Worm (Caenorhabditis elegans) whole organism, L1 larva: ENCODE results near the gene W03F8.4.
A peak's percentile ranks its signal among the peaks of the same experiment; 100 is the strongest.

Experiments used
- C16A3.4 ChIP-seq: fragments of 150-350 bp; optimal IDR thresholded peaks from 2 replicates; lab custom pipeline; 2014; ENCODE audit warnings: missing biosample characterization, missing genetic modification characterization
- ama-1 ChIP-seq: fragments of 150-350 bp; optimal IDR thresholded peaks from 2 replicates; lab custom pipeline; 2014
- blmp-1 ChIP-seq: fragments of 150-350 bp; optimal IDR thresholded peaks from 2 replicates; lab custom pipeline; 2014; ENCODE audit warnings: missing biosample characterization, missing genetic modification characterization
- ceh-63 ChIP-seq: fragments of 200-800 bp; sonication (Bioruptor generic); optimal IDR thresholded peaks from 2 replicates; lab custom pipeline; 2018; ENCODE audit warnings: mild to moderate bottlenecking, missing genetic modification characterization, missing compliant biosample characterization
- ceh-88 ChIP-seq: fragments of 200-800 bp; sonication (Bioruptor generic); IDR thresholded peaks from 2 replicates; pipeline ENCODE4 v1.3.6; 2022; ENCODE audit warnings: missing genetic modification characterization, missing compliant biosample characterization
- dpl-1 ChIP-seq, 3 experiments: fragments of 150-350 bp in 2 of 3; sonication (generic microtip) in 1 of 3; optimal IDR thresholded peaks; 2 replicates each; lab custom pipeline; 2014 to 2017; ENCODE audit warnings: missing biosample characterization in 3 of 3, missing genetic modification characterization in 3 of 3, missing genetic modification reagents in 3 of 3
- dsc-1 ChIP-seq: sonication (generic microtip); optimal IDR thresholded peaks from 2 replicates; lab custom pipeline; 2016; ENCODE audit warnings: mild to moderate bottlenecking, missing genetic modification characterization, missing compliant biosample characterization
- egl-27 ChIP-seq, 2 experiments: fragments of 150-350 bp in 1 of 2; sonication (generic microtip); optimal IDR thresholded peaks; 3 replicates each; lab custom pipeline; 2017 to 2018; ENCODE audit warnings: missing biosample characterization in 2 of 2, missing genetic modification characterization in 2 of 2, missing genetic modification reagents in 2 of 2
- ets-5 ChIP-seq: fragments of 200-800 bp; sonication (Bioruptor generic); IDR thresholded peaks from 2 replicates; pipeline ENCODE4 v1.3.6; 2022; ENCODE audit warnings: missing genetic modification characterization, missing compliant biosample characterization
- fkh-10 ChIP-seq: sonication (generic microtip); optimal IDR thresholded peaks from 2 replicates; lab custom pipeline; 2017; ENCODE audit warnings: missing biosample characterization, missing genetic modification reagents, missing genetic modification characterization
- fkh-4 ChIP-seq: sonication (generic microtip); optimal IDR thresholded peaks from 2 replicates; lab custom pipeline; 2016; ENCODE audit warnings: missing compliant biosample characterization, missing genetic modification characterization, borderline replicate concordance
- fkh-8 ChIP-seq: sonication (generic microtip); optimal IDR thresholded peaks from 2 replicates; lab custom pipeline; 2016; ENCODE audit warnings: mild to moderate bottlenecking, missing genetic modification characterization, missing compliant biosample characterization
- grh-1 ChIP-seq: fragments of 200-800 bp; sonication (Bioruptor generic); IDR thresholded peaks from 2 replicates; pipeline ENCODE4 v1.3.6; 2022; ENCODE audit warnings: missing genetic modification reagents, missing genetic modification characterization, missing compliant biosample characterization
- hlh-17 ChIP-seq: fragments of 200-800 bp; sonication (Bioruptor generic); optimal IDR thresholded peaks from 2 replicates; lab custom pipeline; 2018; ENCODE audit warnings: missing genetic modification characterization, mild to moderate bottlenecking, missing compliant biosample characterization, moderate library complexity, borderline replicate concordance
- hlh-4 ChIP-seq: sonication (generic microtip); optimal IDR thresholded peaks from 2 replicates; lab custom pipeline; 2016; ENCODE audit warnings: mild to moderate bottlenecking, missing genetic modification characterization, missing compliant biosample characterization
- hpl-2 ChIP-seq: fragments of 150-350 bp; optimal IDR thresholded peaks from 2 replicates; lab custom pipeline; 2014; ENCODE audit warnings: missing biosample characterization, missing genetic modification reagents, missing genetic modification characterization
- lin-35 ChIP-seq, 2 experiments: fragments of 150-350 bp; optimal IDR thresholded peaks; 2 replicates each; lab custom pipeline; 2014; ENCODE audit warnings: missing biosample characterization in 2 of 2, missing genetic modification characterization in 2 of 2, missing genetic modification reagents in 2 of 2
- lsy-2 ChIP-seq, 2 experiments: fragments of 150-350 bp; optimal IDR thresholded peaks; 2 replicates each; lab custom pipeline; 2014; ENCODE audit warnings: missing biosample characterization in 2 of 2, missing genetic modification characterization in 2 of 2
- mdl-1 ChIP-seq, 2 experiments: fragments of 150-350 bp; optimal IDR thresholded peaks; 2 replicates each; lab custom pipeline; 2014 to 2017; ENCODE audit warnings: missing biosample characterization in 2 of 2, missing genetic modification characterization in 2 of 2, inconsistent platforms in 1 of 2
- mef-2 ChIP-seq: fragments of 150-350 bp; optimal IDR thresholded peaks from 2 replicates; lab custom pipeline; 2014; ENCODE audit warnings: missing biosample characterization, missing genetic modification characterization
- mep-1 ChIP-seq: fragments of 150-350 bp; optimal IDR thresholded peaks from 2 replicates; lab custom pipeline; 2014; ENCODE audit warnings: missing biosample characterization, missing genetic modification characterization
- nhr-47 ChIP-seq: sonication (generic microtip); optimal IDR thresholded peaks from 2 replicates; lab custom pipeline; 2016; ENCODE audit warnings: mild to moderate bottlenecking, missing genetic modification characterization, moderate library complexity, missing compliant biosample characterization
- nhr-71 ChIP-seq: sonication (generic microtip); optimal IDR thresholded peaks from 2 replicates; lab custom pipeline; 2016; ENCODE audit warnings: mild to moderate bottlenecking, missing genetic modification characterization, moderate library complexity, missing compliant biosample characterization
- nhr-77 ChIP-seq: fragments of 150-350 bp; optimal IDR thresholded peaks from 2 replicates; lab custom pipeline; 2014; ENCODE audit warnings: missing biosample characterization, missing genetic modification characterization
- nhr-85 ChIP-seq: sonication (generic microtip); peaks from one replicate; lab custom pipeline; 2016; ENCODE audit warnings: missing genetic modification characterization, inconsistent platforms, missing compliant biosample characterization
- pag-3 ChIP-seq: sonication (generic microtip); optimal IDR thresholded peaks from 2 replicates; lab custom pipeline; 2017; ENCODE audit warnings: missing genetic modification characterization, mild to moderate bottlenecking, missing compliant biosample characterization, antibody characterized with exemption, borderline replicate concordance; ENCODE audit not compliant: insufficient read depth
- rnt-1 ChIP-seq: sonication (generic microtip); optimal IDR thresholded peaks from 2 replicates; lab custom pipeline; 2016; ENCODE audit warnings: mild to moderate bottlenecking, missing genetic modification characterization, moderate library complexity, missing compliant biosample characterization
- swsn-7 ChIP-seq: sonication (generic microtip); optimal IDR thresholded peaks from 2 replicates; lab custom pipeline; 2016; ENCODE audit warnings: missing genetic modification characterization, missing compliant biosample characterization
- unc-130 ChIP-seq: fragments of 150-350 bp; optimal IDR thresholded peaks from 2 replicates; lab custom pipeline; 2017; ENCODE audit warnings: missing biosample characterization, missing genetic modification characterization, inconsistent platforms
- unc-30 ChIP-seq: sonication (generic microtip); optimal IDR thresholded peaks from 2 replicates; lab custom pipeline; 2017; ENCODE audit warnings: missing biosample characterization, missing genetic modification characterization
- unc-98 ChIP-seq: fragments of 200-800 bp; sonication (Bioruptor generic); IDR thresholded peaks from 2 replicates; pipeline ENCODE4 v1.3.6; 2022; ENCODE audit warnings: missing genetic modification characterization, missing compliant biosample characterization
- xbp-1 ChIP-seq: sonication (generic microtip); optimal IDR thresholded peaks from 2 replicates; lab custom pipeline; 2016; ENCODE audit warnings: missing genetic modification characterization, missing compliant biosample characterization
- zag-1 ChIP-seq: fragments of 150-350 bp; optimal IDR thresholded peaks from 2 replicates; lab custom pipeline; 2014; ENCODE audit warnings: missing biosample characterization, missing genetic modification characterization
- ztf-11 ChIP-seq, 2 experiments: sonication (generic microtip); optimal IDR thresholded peaks; 2 replicates each; lab custom pipeline; 2016 to 2017; ENCODE audit warnings: missing genetic modification characterization in 2 of 2, missing biosample characterization in 1 of 2, missing compliant biosample characterization in 1 of 2
- ztf-4 ChIP-seq: fragments of 150-350 bp; optimal IDR thresholded peaks from 2 replicates; lab custom pipeline; 2014; ENCODE audit warnings: missing biosample characterization, missing genetic modification characterization

W03F8.4 gene

DNA sequence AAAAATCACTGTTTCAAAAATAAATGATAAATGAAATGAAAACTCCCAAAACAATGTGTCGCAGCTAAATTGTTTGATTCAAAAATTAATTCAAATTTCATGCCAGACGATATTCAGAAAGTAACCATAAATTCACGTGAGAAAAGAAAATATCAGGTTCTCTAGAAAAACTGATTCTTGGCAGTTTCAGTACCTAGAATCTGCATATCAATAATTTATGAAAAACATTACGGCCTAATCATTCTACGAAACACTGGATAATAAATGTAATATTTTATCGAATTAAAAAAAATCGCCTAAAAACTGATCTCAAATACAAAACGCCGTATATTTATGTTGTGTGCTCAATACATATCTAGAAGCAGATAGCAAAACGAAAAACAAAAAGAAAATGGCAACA is 16.9 kb downstream of the W03F8.4 start:
- TF ChIP-seq nhr-85 (tag; lab: Kevin White, UChicago) (no peak), lin-35 (GFP tag; optimal IDR thresholded peaks at IDR 0.05; lab: Kevin White, UChicago) (no peak), lsy-2 (tag; optimal IDR thresholded peaks at IDR 0.05; lab: Kevin White, UChicago) (peak in 1 of 2 experiments; percentile 38), unc-30 (no peak), rnt-1 (tag; lab: Kevin White, UChicago) (no peak), unc-130 (no peak), unc-98 (GFP tag; lab: Robert Waterston, UW) (no peak), fkh-4 (tag; lab: Kevin White, UChicago) (no peak), ceh-63 (GFP tag; lab: Kevin White, UChicago) (no peak), fkh-8 (tag; lab: Kevin White, UChicago) (peak; percentile 81), hpl-2 (GFP tag; lab: Kevin White, UChicago) (no peak), blmp-1 (tag; lab: Kevin White, UChicago) (no peak), nhr-71 (peak; percentile 69), mep-1 (tag; lab: Kevin White, UChicago) (no peak), C16A3.4 (tag; lab: Kevin White, UChicago) (no peak), nhr-47 (tag; lab: Kevin White, UChicago) (peak; percentile 60), hlh-4 (tag; lab: Kevin White, UChicago) (peak; percentile 36), dsc-1 (tag; lab: Kevin White, UChicago) (peak; percentile 20)

DNA sequence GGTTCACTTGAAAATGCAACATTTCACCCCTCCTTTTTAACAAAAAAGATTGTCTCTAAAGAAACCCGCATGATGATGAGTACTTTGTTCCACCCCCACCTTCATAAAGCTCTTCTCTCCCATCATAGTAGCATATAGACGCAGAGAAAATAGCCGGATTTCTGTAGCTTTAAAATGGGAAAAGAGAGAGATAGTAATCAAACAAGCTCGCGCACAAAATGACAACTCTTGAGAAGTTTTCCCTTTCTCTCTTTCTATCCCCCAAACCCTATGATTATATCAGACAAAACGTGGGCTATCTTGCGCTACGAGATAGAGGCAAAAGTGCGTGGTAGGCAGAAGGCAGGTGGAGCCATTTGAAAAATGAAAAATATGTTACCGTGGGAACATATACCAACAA is 18.7 kb downstream of the W03F8.4 start:
- TF ChIP-seq fkh-10 (GFP tag; lab: Kevin White, UChicago) (no peak), ets-5 (GFP tag; lab: Robert Waterston, UW) (no peak), nhr-77 (tag; lab: Kevin White, UChicago) (peak; percentile 44)
- TF ChIP-seq, all 84 proteins: peak for 1

DNA sequence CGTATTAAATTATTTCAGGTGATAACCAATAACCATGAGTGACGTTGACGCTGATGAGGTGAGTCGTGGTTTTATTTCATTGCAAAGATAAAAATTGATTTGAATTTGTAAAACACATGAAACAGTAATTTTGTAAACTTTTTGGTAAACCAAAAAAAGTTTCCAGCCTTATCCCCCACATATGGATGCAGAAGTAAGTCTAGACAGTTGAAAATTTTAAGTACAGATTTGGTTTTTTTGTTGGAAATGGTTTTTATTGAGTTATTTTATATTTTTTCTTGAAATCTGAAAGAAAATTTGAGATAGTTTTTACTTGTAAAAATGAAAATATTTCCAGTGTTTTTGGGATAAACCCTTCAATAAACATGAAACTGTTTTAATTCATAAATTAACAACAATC is 20.6 kb downstream of the W03F8.4 start, which contains the start of gene tni-4:
Gene tni-4, plus strand, starts transcription at position 19 of the 400 bp plus-strand sequence.
- TF ChIP-seq hlh-4 (tag; lab: Kevin White, UChicago) (no peak), ztf-4 (tag; lab: Kevin White, UChicago) (no peak), pag-3 (tag; lab: Kevin White, UChicago) (no peak), mep-1 (tag; lab: Kevin White, UChicago) (no peak), nhr-71 (no peak), unc-130 (no peak), mef-2 (tag; lab: Kevin White, UChicago) (no peak), ceh-88 (GFP tag; lab: Robert Waterston, UW) (no peak), grh-1 (GFP tag; lab: Robert Waterston, UW) (no peak), mdl-1 (tag; optimal IDR thresholded peaks at IDR 0.05; lab: Kevin White, UChicago) (no peak), ztf-11 (tag; optimal IDR thresholded peaks at IDR 0.05; lab: Kevin White, UChicago) (no peak), dpl-1 (GFP tag; optimal IDR thresholded peaks at IDR 0.05; lab: Kevin White, UChicago) (no peak), egl-27 (tag; optimal IDR thresholded peaks at IDR 0.05; lab: Kevin White, UChicago) (no peak), ama-1 (lab: Kevin White, UChicago) (no peak), hlh-17 (GFP tag; lab: Kevin White, UChicago) (no peak), hpl-2 (GFP tag; lab: Kevin White, UChicago) (no peak), zag-1 (no peak)

DNA sequence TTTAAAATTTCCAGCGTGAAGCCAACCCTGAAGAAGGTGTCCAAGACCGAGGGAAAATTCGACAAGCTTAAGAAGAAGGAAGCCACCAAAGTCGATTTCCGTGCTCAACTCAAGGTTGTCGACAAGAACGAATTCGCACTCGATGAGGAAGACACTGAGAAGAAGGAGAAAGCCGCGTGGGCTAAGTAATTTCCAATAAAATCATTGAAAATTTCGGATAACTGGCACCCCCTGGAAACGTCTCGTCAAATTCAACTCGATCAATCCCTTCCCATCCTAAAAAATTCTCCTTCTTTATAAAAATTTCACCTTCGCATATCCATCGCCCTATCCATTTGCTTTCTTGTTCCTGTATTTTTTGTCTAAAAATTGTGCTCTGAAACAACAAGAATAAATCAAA is 22.8 kb downstream of the W03F8.4 start:
- TF ChIP-seq xbp-1 (tag; lab: Kevin White, UChicago) (no peak), swsn-7 (tag; lab: Kevin White, UChicago) (no peak)
